Worm (Caenorhabditis elegans) whole organism, late embryonic: ENCODE data around the gene mrp-7.

Source experiments
- ama-1 ChIP-seq: fragments of 150-350 bp; optimal IDR thresholded peaks from 2 replicates; lab custom pipeline; 2014
- ceh-30 ChIP-seq: fragments of 150-350 bp; optimal IDR thresholded peaks from 2 replicates; lab custom pipeline; 2014; ENCODE audit warnings: missing biosample characterization, missing genetic modification characterization
- ceh-48 ChIP-seq: sonication (generic microtip); optimal IDR thresholded peaks from 2 replicates; lab custom pipeline; 2016; ENCODE audit warnings: missing genetic modification characterization, inconsistent platforms, missing compliant biosample characterization
- hlh-15 ChIP-seq: sonication (generic microtip); optimal IDR thresholded peaks from 2 replicates; lab custom pipeline; 2016; ENCODE audit warnings: missing genetic modification characterization, missing compliant biosample characterization
- nhr-11 ChIP-seq: fragments of 150-350 bp; optimal IDR thresholded peaks from 2 replicates; lab custom pipeline; 2014; ENCODE audit warnings: missing biosample characterization, missing genetic modification characterization
- pat-9 ChIP-seq: fragments of 200-800 bp; sonication (Bioruptor generic); optimal IDR thresholded peaks from 2 replicates; lab custom pipeline; 2018; ENCODE audit warnings: mild to moderate bottlenecking, missing genetic modification characterization, moderate library complexity, missing compliant biosample characterization
- ref-2 ChIP-seq: sonication (generic microtip); optimal IDR thresholded peaks from 2 replicates; lab custom pipeline; 2016; ENCODE audit warnings: missing genetic modification characterization, missing compliant biosample characterization
- sox-4 ChIP-seq: sonication (generic microtip); optimal IDR thresholded peaks from 2 replicates; lab custom pipeline; 2017; ENCODE audit warnings: mild to moderate bottlenecking, missing genetic modification characterization, inconsistent platforms, missing compliant biosample characterization
- tbx-2 ChIP-seq: sonication (generic microtip); optimal IDR thresholded peaks from 2 replicates; lab custom pipeline; 2016; ENCODE audit warnings: missing genetic modification characterization, missing compliant biosample characterization
- unc-42 ChIP-seq: sonication (generic microtip); optimal IDR thresholded peaks from 2 replicates; lab custom pipeline; 2016; ENCODE audit warnings: missing genotype, missing genetic modification characterization, missing compliant biosample characterization
- ztf-16 ChIP-seq: sonication (generic microtip); optimal IDR thresholded peaks from 2 replicates; lab custom pipeline; 2017; ENCODE audit warnings: missing genetic modification characterization, missing compliant biosample characterization

ce11 chrV:19636194-19636584 lies 38.5 kb upstream of the mrp-7 start:
- TF ChIP-seq pat-9 (no peak), hlh-15 (no peak), ama-1 (lab: Kevin White, UChicago) (no peak), sox-4 (no peak), tbx-2 (no peak), ref-2 (tag; lab: Kevin White, UChicago) (no peak), nhr-11 (tag; lab: Kevin White, UChicago) (no peak), ceh-30 (no peak), ceh-48 (tag; lab: Kevin White, UChicago) (no peak), ztf-16 (tag; lab: Kevin White, UChicago) (no peak), unc-42 (tag; lab: Kevin White, UChicago) (no peak)
